Worm (Caenorhabditis elegans) whole organism, late embryonic: ENCODE data around the gene W04E12.7.
"Not testable (repeated sequence)": the region's sequence is repeated elsewhere in the genome, so short reads cannot be mapped to it uniquely, and the experiment has no call there.

Source experiments
- C08G9.2 ChIP-seq: sonication (generic microtip); optimal IDR thresholded peaks from 2 replicates; lab custom pipeline; 2016; ENCODE audit warnings: mild to moderate bottlenecking, missing genetic modification characterization, moderate library complexity, missing compliant biosample characterization
- C38D4.7 ChIP-seq: fragments of 200-800 bp; sonication (Bioruptor generic); optimal IDR thresholded peaks from 2 replicates; lab custom pipeline; 2018; ENCODE audit warnings: mild to moderate bottlenecking, missing genetic modification characterization, moderate library complexity, missing compliant biosample characterization
- F13H6.1 ChIP-seq: sonication (generic microtip); optimal IDR thresholded peaks from 2 replicates; lab custom pipeline; 2016; ENCODE audit warnings: missing genetic modification characterization, missing compliant biosample characterization
- K09A11.1 ChIP-seq: sonication (generic microtip); optimal IDR thresholded peaks from 2 replicates; lab custom pipeline; 2017; ENCODE audit warnings: antibody characterized with exemption, mild to moderate bottlenecking, missing genetic modification characterization, missing compliant biosample characterization; ENCODE audit not compliant: insufficient read depth
- ceh-14 ChIP-seq: sonication (generic microtip); optimal IDR thresholded peaks from 2 replicates; lab custom pipeline; 2016; ENCODE audit warnings: missing genotype, missing genetic modification characterization, missing compliant biosample characterization
- ceh-2 ChIP-seq: sonication (generic microtip); optimal IDR thresholded peaks from 2 replicates; lab custom pipeline; 2016; ENCODE audit warnings: missing genotype, missing genetic modification characterization, missing compliant biosample characterization
- ceh-22 ChIP-seq: sonication (generic microtip); optimal IDR thresholded peaks from 2 replicates; lab custom pipeline; 2017; ENCODE audit warnings: missing biosample characterization, missing genetic modification characterization
- ceh-24 ChIP-seq: sonication (generic microtip); optimal IDR thresholded peaks from 2 replicates; lab custom pipeline; 2016; ENCODE audit warnings: mild to moderate bottlenecking, missing genetic modification characterization, missing compliant biosample characterization
- ceh-31 ChIP-seq: sonication (generic microtip); optimal IDR thresholded peaks from 2 replicates; lab custom pipeline; 2016; ENCODE audit warnings: missing genetic modification characterization, missing compliant biosample characterization
- ceh-45 ChIP-seq: fragments of 200-800 bp; sonication (Bioruptor generic); IDR thresholded peaks from 2 replicates; pipeline ENCODE4 v1.3.6; 2022; ENCODE audit warnings: missing genetic modification reagents, missing genetic modification characterization, missing compliant biosample characterization
- ceh-6 ChIP-seq: fragments of 200-800 bp; sonication (Bioruptor generic); optimal IDR thresholded peaks from 2 replicates; lab custom pipeline; 2018; ENCODE audit warnings: mild to moderate bottlenecking, missing genetic modification characterization, missing compliant biosample characterization
- ceh-9 ChIP-seq: sonication (generic microtip); optimal IDR thresholded peaks from 2 replicates; lab custom pipeline; 2016; ENCODE audit warnings: mild to moderate bottlenecking, missing genetic modification characterization, inconsistent platforms, missing compliant biosample characterization
- dmd-4 ChIP-seq: sonication (generic microtip); optimal IDR thresholded peaks from 2 replicates; lab custom pipeline; 2016; ENCODE audit warnings: borderline replicate concordance, missing genetic modification characterization, missing compliant biosample characterization
- dve-1 ChIP-seq: sonication (generic microtip); optimal IDR thresholded peaks from 2 replicates; lab custom pipeline; 2017; ENCODE audit warnings: antibody characterized with exemption, mild to moderate bottlenecking, missing genetic modification characterization, missing compliant biosample characterization
- elt-4 ChIP-seq: sonication (generic microtip); optimal IDR thresholded peaks from 2 replicates; lab custom pipeline; 2016; ENCODE audit warnings: missing genetic modification characterization, missing compliant biosample characterization
- fax-1 ChIP-seq: sonication (generic microtip); optimal IDR thresholded peaks from 2 replicates; lab custom pipeline; 2016; ENCODE audit warnings: missing genotype, missing genetic modification characterization, missing compliant biosample characterization
- hlh-15 ChIP-seq: sonication (generic microtip); optimal IDR thresholded peaks from 2 replicates; lab custom pipeline; 2016; ENCODE audit warnings: missing genetic modification characterization, missing compliant biosample characterization
- hlh-30 ChIP-seq: sonication (generic microtip); optimal IDR thresholded peaks from 2 replicates; lab custom pipeline; 2017; ENCODE audit warnings: antibody characterized with exemption, missing genetic modification characterization, missing compliant biosample characterization; ENCODE audit not compliant: insufficient read depth
- hlh-6 ChIP-seq: sonication (generic microtip); optimal IDR thresholded peaks from 2 replicates; lab custom pipeline; 2016; ENCODE audit warnings: missing genotype, missing genetic modification characterization, missing compliant biosample characterization
- lim-6 ChIP-seq: sonication (generic microtip); optimal IDR thresholded peaks from 2 replicates; lab custom pipeline; 2016; ENCODE audit warnings: missing genetic modification characterization, missing compliant biosample characterization
- lin-11 ChIP-seq: fragments of 200-800 bp; sonication (Bioruptor generic); optimal IDR thresholded peaks from 2 replicates; lab custom pipeline; 2018; ENCODE audit warnings: mild to moderate bottlenecking, missing genetic modification characterization, missing compliant biosample characterization
- nfya-1 ChIP-seq: sonication (generic microtip); optimal IDR thresholded peaks from 2 replicates; lab custom pipeline; 2017; ENCODE audit warnings: missing genetic modification characterization, mild to moderate bottlenecking, missing compliant biosample characterization, antibody characterized with exemption, moderate library complexity
- nhr-11 ChIP-seq: fragments of 150-350 bp; optimal IDR thresholded peaks from 2 replicates; lab custom pipeline; 2014; ENCODE audit warnings: missing biosample characterization, missing genetic modification characterization
- odd-2 ChIP-seq: sonication (generic microtip); optimal IDR thresholded peaks from 2 replicates; lab custom pipeline; 2017; ENCODE audit warnings: antibody characterized with exemption, mild to moderate bottlenecking, missing genetic modification characterization, missing compliant biosample characterization
- pat-9 ChIP-seq: fragments of 200-800 bp; sonication (Bioruptor generic); optimal IDR thresholded peaks from 2 replicates; lab custom pipeline; 2018; ENCODE audit warnings: mild to moderate bottlenecking, missing genetic modification characterization, moderate library complexity, missing compliant biosample characterization
- pax-1 ChIP-seq: fragments of 150-350 bp; optimal IDR thresholded peaks from 2 replicates; lab custom pipeline; 2014; ENCODE audit warnings: missing biosample characterization, missing genetic modification characterization
- pha-2 ChIP-seq: sonication (generic microtip); optimal IDR thresholded peaks from 2 replicates; lab custom pipeline; 2017; ENCODE audit warnings: mild to moderate bottlenecking, missing genetic modification characterization, missing compliant biosample characterization
- pha-4 ChIP-seq: fragments of 150-350 bp; optimal IDR thresholded peaks from 2 replicates; lab custom pipeline; 2018; ENCODE audit warnings: missing biosample characterization, missing genetic modification reagents, missing genetic modification characterization
- pros-1 ChIP-seq: fragments of 150-350 bp; optimal IDR thresholded peaks from 2 replicates; lab custom pipeline; 2014; ENCODE audit warnings: missing biosample characterization, missing genetic modification reagents, missing genetic modification characterization
- sox-2 ChIP-seq: fragments of 200-800 bp; sonication (Bioruptor generic); IDR thresholded peaks from 2 replicates; pipeline ENCODE4 v1.3.6; 2022; ENCODE audit warnings: missing genetic modification reagents, missing genetic modification characterization, missing compliant biosample characterization
- syd-9 ChIP-seq: sonication (generic microtip); optimal IDR thresholded peaks from 2 replicates; lab custom pipeline; 2016; ENCODE audit warnings: mild to moderate bottlenecking, missing genetic modification characterization, moderate library complexity, missing compliant biosample characterization
- unc-55 ChIP-seq: sonication (generic microtip); optimal IDR thresholded peaks from 2 replicates; lab custom pipeline; 2017; ENCODE audit warnings: missing biosample characterization, missing genetic modification reagents, missing genetic modification characterization
- zip-5 ChIP-seq: sonication (generic microtip); optimal IDR thresholded peaks from 2 replicates; lab custom pipeline; 2016; ENCODE audit warnings: missing genetic modification characterization, missing compliant biosample characterization
- ztf-16 ChIP-seq: sonication (generic microtip); optimal IDR thresholded peaks from 2 replicates; lab custom pipeline; 2017; ENCODE audit warnings: missing genetic modification characterization, missing compliant biosample characterization

The W04E12.7 gene

ce11 chrV:19717933-19718332 is 19.4 kb downstream of the W04E12.7 start:
- TF ChIP-seq ceh-14 (no peak), unc-55 (GFP tag; lab: Kevin White, UChicago) (peak; percentile 91)

- TF ChIP-seq dmd-4 (tag; lab: Kevin White, UChicago) (no peak), C38D4.7 (no peak), pha-2 (tag; lab: Kevin White, UChicago) (no peak), pax-1 (no peak), ceh-24 (tag; lab: Kevin White, UChicago) (no peak), ceh-45 (GFP tag; lab: Robert Waterston, UW) (no peak), C08G9.2 (tag; lab: Kevin White, UChicago) (no peak), zip-5 (tag; lab: Kevin White, UChicago) (no peak), pros-1 (tag; lab: Kevin White, UChicago) (no peak), ceh-2 (tag; lab: Kevin White, UChicago) (no peak), odd-2 (tag; lab: Kevin White, UChicago) (no peak), hlh-15 (tag; lab: Kevin White, UChicago) (no peak), dve-1 (tag; lab: Kevin White, UChicago) (no peak), hlh-6 (tag; lab: Kevin White, UChicago) (no peak), ceh-14 (no peak)
Observed at ce11 chrV:19715847-19716246, 21.5 kb downstream of the W04E12.7 start, which contains the start of gene Y43F8C.17. TSS of gene Y43F8C.17 (plus strand) at chrV:19716147.

- TF ChIP-seq ceh-31 (tag; lab: Kevin White, UChicago) (no peak), syd-9 (tag; lab: Kevin White, UChicago) (no peak), F13H6.1 (tag; lab: Kevin White, UChicago) (no peak), lim-6 (no peak), pat-9 (tag; lab: Kevin White, UChicago) (no peak)
Observed at ce11 chrV:19715419-19715818, 21.9 kb downstream of the W04E12.7 start, which contains the start of gene Y43F8C.16. TSS of gene Y43F8C.16 (minus strand) at chrV:19715519.

- TF ChIP-seq ceh-6 (GFP tag; lab: Kevin White, UChicago); syd-9 (tag; lab: Kevin White, UChicago); ztf-16 (tag; lab: Kevin White, UChicago): not testable (repeated sequence)
Observed at ce11 chrV:19711646-19712045, 25.7 kb downstream of the W04E12.7 start, which contains the start of gene Y43F8C.23. TSS of gene Y43F8C.23 (minus strand) at chrV:19711746.

ce11 chrV:19710514-19710913 is 26.8 kb downstream of the W04E12.7 start, which contains the start of gene Y43F8C.15:
TSS of gene Y43F8C.15 (minus strand) at chrV:19710614.
- TF ChIP-seq elt-4, lin-11, pha-4 (tag; lab: Kevin White, UChicago): not testable (repeated sequence)
- TF ChIP-seq, all 69 proteins: peak for 0; not testable (repeated sequence) for 69

ce11 chrV:19708849-19709248 is 28.5 kb downstream of the W04E12.7 start, which contains the start of gene srv-3:
TSS of gene srv-3 (minus strand) at chrV:19708949.
- TF ChIP-seq sox-2 (GFP tag; lab: Robert Waterston, UW) (no peak), odd-2 (tag; lab: Kevin White, UChicago) (no peak), ceh-9 (tag; lab: Kevin White, UChicago) (no peak), pax-1 (no peak), nfya-1 (tag; lab: Kevin White, UChicago) (no peak), ceh-22 (no peak), lin-11 (tag; lab: Kevin White, UChicago) (no peak), dmd-4 (tag; lab: Kevin White, UChicago) (no peak), hlh-15 (tag; lab: Kevin White, UChicago) (no peak), K09A11.1 (no peak), C08G9.2 (tag; lab: Kevin White, UChicago) (no peak), nhr-11 (tag; lab: Kevin White, UChicago) (no peak), hlh-30 (tag; lab: Kevin White, UChicago) (no peak), fax-1 (tag; lab: Kevin White, UChicago) (no peak)
